Worm (Caenorhabditis elegans) whole organism, L1 larva: Measurements from ENCODE around the gene tif-1A.

Experiments used
- aly-2 ChIP-seq: fragments of 150-350 bp; optimal IDR thresholded peaks from 2 replicates; lab custom pipeline; 2014; ENCODE audit warnings: missing biosample characterization, missing genetic modification characterization
- fkh-4 ChIP-seq: sonication (generic microtip); optimal IDR thresholded peaks from 2 replicates; lab custom pipeline; 2016; ENCODE audit warnings: missing compliant biosample characterization, missing genetic modification characterization, borderline replicate concordance
- nhr-28 ChIP-seq: fragments of 150-350 bp; optimal IDR thresholded peaks from 2 replicates; lab custom pipeline; 2014; ENCODE audit warnings: missing biosample characterization, missing genetic modification characterization
- unc-86 ChIP-seq: sonication (generic microtip); optimal IDR thresholded peaks from 2 replicates; lab custom pipeline; 2016; ENCODE audit warnings: missing genetic modification characterization, missing compliant biosample characterization

DNA sequence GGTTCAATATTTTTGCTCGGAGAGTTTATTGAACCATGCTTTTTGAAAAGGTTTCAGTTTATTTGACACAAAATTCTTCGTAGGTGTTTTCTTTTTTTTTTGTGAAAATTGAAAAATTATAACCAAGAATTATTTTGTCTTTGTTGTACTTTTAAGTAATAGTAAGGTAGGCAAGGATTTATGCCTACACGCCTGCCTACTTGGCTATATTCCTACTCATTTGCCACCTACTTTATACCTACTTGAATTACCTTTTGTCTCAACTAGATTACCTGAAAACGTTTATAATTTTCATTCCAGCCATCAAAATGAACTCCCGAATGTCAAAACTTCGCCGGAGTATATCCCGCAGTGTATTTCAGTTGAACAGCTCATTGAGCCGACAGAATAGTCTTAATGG lies 8.1 kb upstream of the tif-1A start, which contains the start of gene C36E8.4:
- TF ChIP-seq fkh-4 (tag; lab: Kevin White, UChicago) (no peak), unc-86 (tag; lab: Kevin White, UChicago) (no peak), nhr-28 (tag; lab: Kevin White, UChicago) (no peak), aly-2 (tag; lab: Kevin White, UChicago) (no peak)
